Worm (Caenorhabditis elegans) whole organism, L2 larva: ENCODE data around the gene rnp-1.

ENCODE experiments used
- Y55F3AM.14 ChIP-seq: fragments of 200-800 bp; sonication (Bioruptor generic); optimal IDR thresholded peaks from 2 replicates; lab custom pipeline; 2018; ENCODE audit warnings: mild to moderate bottlenecking, missing genetic modification characterization, missing compliant biosample characterization
- elt-3 ChIP-seq: sonication (generic microtip); optimal IDR thresholded peaks from 2 replicates; lab custom pipeline; 2017; ENCODE audit warnings: missing biosample characterization, missing genetic modification characterization
- lin-11 ChIP-seq: fragments of 150-350 bp; sonication (generic microtip); optimal IDR thresholded peaks from 2 replicates; lab custom pipeline; 2014; ENCODE audit warnings: missing biosample characterization, missing genetic modification characterization, inconsistent platforms, mixed read lengths
- nhr-21 ChIP-seq: fragments of 150-350 bp; optimal IDR thresholded peaks from 2 replicates; lab custom pipeline; 2014; ENCODE audit warnings: missing biosample characterization, missing genetic modification characterization
- skn-1 ChIP-seq: sonication (generic microtip); optimal IDR thresholded peaks from 2 replicates; lab custom pipeline; 2017; ENCODE audit warnings: missing biosample characterization, missing genetic modification characterization
- sma-3 ChIP-seq: sonication (generic microtip); optimal IDR thresholded peaks from 2 replicates; lab custom pipeline; 2016; ENCODE audit warnings: missing genetic modification reagents, missing genetic modification characterization, missing compliant biosample characterization

The rnp-1 gene

DNA sequence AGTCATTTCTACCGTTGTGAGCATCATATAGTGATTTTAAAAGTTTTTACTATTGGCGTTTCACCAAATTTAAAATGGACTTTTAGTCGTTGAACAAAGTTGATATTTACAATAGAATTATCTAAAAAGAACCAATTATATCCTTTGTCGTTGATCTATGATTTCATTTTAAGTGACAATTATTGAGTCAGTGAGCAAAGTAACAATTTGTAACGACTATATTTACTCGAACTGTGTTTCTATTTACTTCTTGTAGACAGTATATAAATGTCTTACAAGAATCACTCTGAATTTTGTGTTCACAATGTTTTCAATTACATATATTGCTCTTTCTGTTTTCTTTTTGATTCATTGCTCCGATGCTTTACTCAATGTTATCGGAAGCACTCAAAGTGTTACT is 49.1 kb downstream of the rnp-1 start, which contains the start of gene ttr-22:
ttr-22 (plus strand) TSS at position 301 of the 400 bp plus-strand sequence.
- TF ChIP-seq sma-3 (GFP tag; lab: Kevin White, UChicago) (no peak), lin-11 (tag; lab: Kevin White, UChicago) (no peak), elt-3 (tag; lab: Kevin White, UChicago) (no peak), skn-1 (no peak), nhr-21 (tag; lab: Kevin White, UChicago) (no peak), Y55F3AM.14 (no peak)
